Fruit fly (Drosophila melanogaster) whole organism, prepupa: ENCODE measurements around the gene CG43759.
A peak's percentile ranks its signal among the peaks of the same experiment; 100 is the strongest.

Experiments
- Blimp-1 ChIP-seq: fragments of 200-800 bp; sonication (Bioruptor generic); optimal IDR thresholded peaks from 3 replicates; lab custom pipeline; 2017; ENCODE audit warnings: missing biosample characterization, missing genetic modification characterization, mild to moderate bottlenecking, moderate library complexity, missing genetic modification reagents
- CG10669 ChIP-seq: fragments of 200-800 bp; sonication (Bioruptor generic); optimal IDR thresholded peaks from 3 replicates; lab custom pipeline; 2018; ENCODE audit warnings: missing biosample characterization, mild to moderate bottlenecking, missing genetic modification characterization, moderate library complexity
- CG11294 ChIP-seq: fragments of 200-800 bp; sonication (Bioruptor generic); IDR thresholded peaks from 2 replicates; pipeline ENCODE4 v1.3.6; 2022; ENCODE audit warnings: missing biosample characterization, missing genetic modification characterization
- CG15336 ChIP-seq: fragments of 200-800 bp; sonication (Bioruptor generic); IDR thresholded peaks from 2 replicates; pipeline ENCODE4 v1.3.6; 2022; ENCODE audit warnings: missing biosample characterization, missing genetic modification characterization
- CG3032 ChIP-seq: fragments of 200-800 bp; optimal IDR thresholded peaks from 2 replicates; lab custom pipeline; 2019; ENCODE audit warnings: missing biosample characterization, mild to moderate bottlenecking, missing genetic modification characterization, moderate library complexity
- CG31627 ChIP-seq: fragments of 200-800 bp; sonication (Bioruptor generic); optimal IDR thresholded peaks from 3 replicates; lab custom pipeline; 2016; ENCODE audit warnings: missing biosample characterization, missing genetic modification characterization
- CG34406 ChIP-seq: fragments of 200-800 bp; sonication (Bioruptor generic); optimal IDR thresholded peaks from 3 replicates; lab custom pipeline; 2016; ENCODE audit warnings: missing biosample characterization, missing genetic modification characterization
- CG3919 ChIP-seq: fragments of 200-800 bp; sonication (Bioruptor generic); optimal IDR thresholded peaks from 3 replicates; lab custom pipeline; 2016; ENCODE audit warnings: missing biosample characterization, missing genetic modification characterization
- CG4318 ChIP-seq: fragments of 200-800 bp; sonication (Bioruptor generic); optimal IDR thresholded peaks from 3 replicates; lab custom pipeline; 2017; ENCODE audit warnings: missing biosample characterization, mild to moderate bottlenecking, missing genetic modification characterization
- CG6792 ChIP-seq: fragments of 200-800 bp; sonication (Bioruptor generic); optimal IDR thresholded peaks from 3 replicates; lab custom pipeline; 2016; ENCODE audit warnings: missing biosample characterization, missing genetic modification characterization
- CG8119 ChIP-seq: fragments of 200-800 bp; sonication (Bioruptor generic); IDR thresholded peaks from 3 replicates; pipeline ENCODE4 v1.3.6; 2022; ENCODE audit warnings: missing biosample characterization, missing genetic modification characterization
- CG8632 ChIP-seq: fragments of 200-800 bp; sonication (Bioruptor generic); optimal IDR thresholded peaks from 3 replicates; lab custom pipeline; 2016; ENCODE audit warnings: missing biosample characterization, missing genetic modification characterization
- CG9139 ChIP-seq: fragments of 200-800 bp; sonication (Bioruptor generic); optimal IDR thresholded peaks from 3 replicates; lab custom pipeline; 2017; ENCODE audit warnings: missing biosample characterization, mild to moderate bottlenecking, missing genetic modification characterization
- Eip78C ChIP-seq: fragments of 200-800 bp; sonication (Bioruptor generic); peaks from one replicate; lab custom pipeline; 2016; ENCODE audit warnings: missing biosample characterization, missing genetic modification characterization
- Ets21C ChIP-seq: fragments of 200-800 bp; sonication (Bioruptor generic); optimal IDR thresholded peaks from 3 replicates; lab custom pipeline; 2016; ENCODE audit warnings: missing biosample characterization, missing genetic modification characterization
- Gug ChIP-seq: fragments of 200-800 bp; sonication (Bioruptor generic); IDR thresholded peaks from 2 replicates; pipeline ENCODE4 v1.3.6; 2022; ENCODE audit warnings: missing biosample characterization, missing genetic modification characterization
- Hr38 ChIP-seq: sonication (Bioruptor generic); optimal IDR thresholded peaks from 2 replicates; lab custom pipeline; 2016; ENCODE audit warnings: missing biosample characterization, missing genetic modification characterization
- Hr4 ChIP-seq: fragments of 200-800 bp; sonication (Bioruptor generic); optimal IDR thresholded peaks from 3 replicates; lab custom pipeline; 2016; ENCODE audit warnings: missing biosample characterization, missing genetic modification characterization
- Met ChIP-seq: fragments of 200-800 bp; sonication (Bioruptor generic); optimal IDR thresholded peaks from 3 replicates; lab custom pipeline; 2016; ENCODE audit warnings: missing biosample characterization, missing genetic modification characterization
- Smox ChIP-seq: fragments of 200-800 bp; sonication (Bioruptor generic); optimal IDR thresholded peaks from 3 replicates; lab custom pipeline; 2016; ENCODE audit warnings: missing biosample characterization, missing genetic modification characterization
- Sox102F ChIP-seq: fragments of 200-800 bp; sonication (Bioruptor generic); optimal IDR thresholded peaks from 2 replicates; lab custom pipeline; 2016; ENCODE audit warnings: missing biosample characterization, mild to moderate bottlenecking, missing genetic modification characterization
- Sox14 ChIP-seq: fragments of 200-800 bp; sonication (Bioruptor generic); optimal IDR thresholded peaks from 3 replicates; lab custom pipeline; 2016; ENCODE audit warnings: missing biosample characterization, missing genetic modification characterization
- Sox15 ChIP-seq: fragments of 200-800 bp; sonication (Bioruptor generic); optimal IDR thresholded peaks from 3 replicates; lab custom pipeline; 2016; ENCODE audit warnings: missing biosample characterization, missing genetic modification characterization
- dac ChIP-seq: fragments of 200-800 bp; sonication (Bioruptor generic); optimal IDR thresholded peaks from 2 replicates; lab custom pipeline; 2017; ENCODE audit warnings: missing biosample characterization, mild to moderate bottlenecking, missing genetic modification characterization
- eg ChIP-seq: fragments of 200-800 bp; sonication (Bioruptor generic); IDR thresholded peaks from 3 replicates; pipeline ENCODE4 v1.3.6; 2022; ENCODE audit warnings: missing biosample characterization, missing genetic modification characterization
- esn ChIP-seq: fragments of 200-800 bp; sonication (Bioruptor generic); optimal IDR thresholded peaks from 2 replicates; lab custom pipeline; 2016; ENCODE audit warnings: missing biosample characterization, mild to moderate bottlenecking, missing genetic modification characterization, moderate library complexity
- fd59A ChIP-seq: fragments of 200-800 bp; sonication (Bioruptor generic); optimal IDR thresholded peaks from 2 replicates; lab custom pipeline; 2017; ENCODE audit warnings: missing biosample characterization, mild to moderate bottlenecking, missing genetic modification characterization, missing genetic modification reagents
- fkh ChIP-seq: fragments of 200-800 bp; sonication (Bioruptor generic); optimal IDR thresholded peaks from 3 replicates; lab custom pipeline; 2017; ENCODE audit warnings: missing biosample characterization, mild to moderate bottlenecking, missing genetic modification characterization, moderate library complexity
- lz ChIP-seq: fragments of 200-800 bp; sonication (Bioruptor generic); optimal IDR thresholded peaks from 3 replicates; lab custom pipeline; 2016; ENCODE audit warnings: missing biosample characterization, missing genetic modification characterization
- net ChIP-seq: fragments of 200-800 bp; sonication (Bioruptor generic); optimal IDR thresholded peaks from 3 replicates; lab custom pipeline; 2016; ENCODE audit warnings: missing biosample characterization, missing genetic modification characterization
- pdm3 ChIP-seq: fragments of 200-800 bp; sonication (Bioruptor generic); optimal IDR thresholded peaks from 3 replicates; lab custom pipeline; 2016; ENCODE audit warnings: missing biosample characterization, missing genetic modification characterization
- spab ChIP-seq: fragments of 200-800 bp; sonication (Bioruptor generic); optimal IDR thresholded peaks from 2 replicates; lab custom pipeline; 2017; ENCODE audit warnings: missing biosample characterization, mild to moderate bottlenecking, missing genetic modification characterization, missing genetic modification reagents
- topi ChIP-seq: fragments of 200-800 bp; sonication (Bioruptor generic); optimal IDR thresholded peaks from 3 replicates; lab custom pipeline; 2016; ENCODE audit warnings: missing biosample characterization, missing genetic modification characterization
- vri ChIP-seq: fragments of 200-800 bp; sonication (Bioruptor generic); optimal IDR thresholded peaks from 3 replicates; lab custom pipeline; 2016; ENCODE audit warnings: missing biosample characterization, mild to moderate bottlenecking, missing genetic modification characterization

The CG43759 gene

DNA sequence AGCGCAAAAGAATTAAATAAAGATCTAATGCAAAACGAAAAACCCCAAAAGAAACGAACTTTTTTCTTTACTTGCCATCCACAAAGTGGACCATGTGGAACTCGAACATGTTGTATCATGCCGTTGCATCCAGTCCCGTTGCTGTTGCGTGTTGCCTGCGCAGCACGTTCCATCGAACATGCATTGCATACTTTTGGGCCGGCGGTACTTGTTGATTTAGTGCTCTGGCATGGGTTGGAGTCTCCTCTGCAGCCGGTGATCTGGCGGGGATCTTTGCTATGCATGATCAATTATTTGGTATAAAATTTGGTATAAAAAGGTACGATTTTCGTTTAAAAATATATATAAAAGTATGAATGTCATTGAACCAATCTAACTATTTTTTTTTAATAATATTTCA lies 98.4 kb downstream of the CG43759 start:
- TF ChIP-seq fkh (peak; percentile 82), eg (no peak), Met (GFP tag; lab: Kevin White, UChicago) (no peak), pdm3 (GFP tag; lab: Kevin White, UChicago) (no peak), Eip78C (peak; percentile 3)

DNA sequence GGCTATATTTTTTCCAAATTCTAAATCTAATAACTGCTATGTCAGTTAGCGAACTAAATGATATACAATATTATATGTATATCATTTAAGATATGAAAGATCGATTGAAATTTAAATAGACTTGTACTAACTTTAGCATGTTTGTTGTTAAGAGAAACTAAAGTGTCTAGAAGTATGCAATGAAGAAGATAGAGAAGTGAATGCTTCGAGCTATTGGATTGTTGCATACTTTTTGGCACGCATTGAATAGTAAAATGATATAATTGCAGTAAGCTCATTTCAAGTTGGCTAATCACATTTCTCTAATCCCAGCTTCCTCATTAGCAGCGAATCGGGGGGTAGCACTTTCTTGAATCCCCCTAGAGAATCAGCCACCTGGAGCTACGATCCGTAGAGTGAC lies 103.6 kb downstream of the CG43759 start:
- TF ChIP-seq CG15336 = no peak
- TF ChIP-seq Sox15 (GFP tag; lab: Kevin White, UChicago) = no peak
- TF ChIP-seq net (GFP tag; lab: Kevin White, UChicago) = no peak
- TF ChIP-seq CG4318 (GFP tag; lab: Kevin White, UChicago) = no peak
- TF ChIP-seq CG34406 (GFP tag; lab: Kevin White, UChicago) = no peak
- no peak for TF ChIP-seq dac (GFP tag; lab: Kevin White, UChicago)
- TF ChIP-seq CG8119 (GFP tag; lab: Robert Waterston, UW) = no peak
- TF ChIP-seq CG11294 (GFP tag; lab: Robert Waterston, UW) = no peak

DNA sequence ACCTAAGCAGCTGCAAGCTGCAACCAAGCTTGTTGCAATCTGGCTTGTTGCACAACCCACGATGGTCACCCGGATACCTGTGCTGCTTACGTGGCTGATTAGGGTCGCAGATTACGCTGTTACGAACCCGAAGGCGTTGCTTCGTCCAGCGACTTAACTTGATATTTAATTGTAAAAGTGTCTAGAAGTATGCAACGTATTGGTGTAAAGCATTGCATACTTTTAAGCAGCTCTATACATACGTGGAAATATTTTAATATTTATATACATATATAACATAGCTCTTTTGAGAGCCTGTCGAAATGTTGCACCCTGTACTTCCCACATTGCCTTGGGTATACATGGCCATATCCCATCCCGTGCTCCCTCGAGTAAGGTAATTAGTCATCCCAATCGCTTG lies 107.0 kb downstream of the CG43759 start:
- no peak for TF ChIP-seq Gug
- TF ChIP-seq CG10669 (GFP tag; lab: Kevin White, UChicago) = no peak
- TF ChIP-seq CG8119 (GFP tag; lab: Robert Waterston, UW) = no peak
- TF ChIP-seq CG3032 = no peak
- TF ChIP-seq fd59A (GFP tag; lab: Kevin White, UChicago) = no peak
- no peak for TF ChIP-seq vri (GFP tag; lab: Kevin White, UChicago)
- TF ChIP-seq esn (GFP tag; lab: Kevin White, UChicago) = no peak

DNA sequence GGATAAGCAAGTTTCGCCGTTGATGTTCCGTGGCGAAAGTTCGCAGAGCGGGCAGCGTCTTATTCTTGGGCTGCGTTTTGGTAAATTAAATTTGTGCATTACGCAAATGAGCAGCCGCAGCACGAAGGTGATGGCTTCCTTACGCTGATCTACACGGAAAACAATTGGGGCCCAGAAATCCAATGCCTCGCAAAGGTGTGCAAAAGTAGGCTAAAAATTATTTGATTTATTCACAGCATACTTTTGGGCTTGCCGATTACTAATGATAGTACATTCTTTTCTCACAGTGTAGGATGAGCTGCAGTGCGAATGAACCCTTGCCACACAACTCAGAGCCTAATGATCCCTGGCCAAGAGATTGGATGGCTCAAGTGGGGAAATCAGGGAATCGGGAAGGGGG lies 110.1 kb downstream of the CG43759 start:
- no peak for TF ChIP-seq lz
- TF ChIP-seq Sox102F (GFP tag; lab: Kevin White, UChicago) = no peak
- TF ChIP-seq Gug = no peak
- TF ChIP-seq topi (GFP tag; lab: Kevin White, UChicago) = no peak
- TF ChIP-seq spab (GFP tag; lab: Kevin White, UChicago) = no peak
- no peak for TF ChIP-seq net (GFP tag; lab: Kevin White, UChicago)
- no peak for TF ChIP-seq Blimp-1 (GFP tag; lab: Kevin White, UChicago)
- no peak for TF ChIP-seq esn (GFP tag; lab: Kevin White, UChicago)
- TF ChIP-seq fkh = no peak
- TF ChIP-seq Ets21C (GFP tag; lab: Kevin White, UChicago) = no peak
- no peak for TF ChIP-seq CG6792 (GFP tag; lab: Kevin White, UChicago)

DNA sequence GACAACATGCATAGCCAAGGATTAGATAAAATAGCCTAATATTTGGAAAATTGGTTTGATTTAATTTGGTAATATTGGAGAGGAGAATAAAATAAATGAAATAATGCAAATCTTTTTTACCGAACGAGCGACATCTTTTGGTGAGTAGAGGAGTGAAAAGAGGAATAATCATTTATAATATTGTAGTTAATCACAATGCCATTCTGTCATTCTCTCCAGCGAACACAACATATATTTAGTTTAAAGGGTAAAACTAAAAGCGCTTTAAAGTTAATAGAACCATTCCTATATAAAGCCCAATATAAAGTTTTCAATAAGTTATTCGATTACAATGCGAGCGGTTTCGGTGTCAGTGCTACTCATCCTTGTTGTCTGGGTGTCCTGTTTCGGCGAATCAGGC lies 120.0 kb downstream of the CG43759 start, which contains the start of gene Diedel3:
Gene Diedel3, plus strand, starts transcription at position 301 of the 400 bp plus-strand sequence.
- TF ChIP-seq pdm3 (GFP tag; lab: Kevin White, UChicago) = no peak
- TF ChIP-seq CG3919 = no peak
- no peak for TF ChIP-seq CG31627 (GFP tag; lab: Kevin White, UChicago)
- TF ChIP-seq Sox14 (GFP tag; lab: Kevin White, UChicago) = no peak
- TF ChIP-seq Smox (GFP tag; lab: Kevin White, UChicago) = no peak
- TF ChIP-seq Met (GFP tag; lab: Kevin White, UChicago) = no peak
- no peak for TF ChIP-seq Hr4 (GFP tag; lab: Kevin White, UChicago)
- no peak for TF ChIP-seq CG15336

DNA sequence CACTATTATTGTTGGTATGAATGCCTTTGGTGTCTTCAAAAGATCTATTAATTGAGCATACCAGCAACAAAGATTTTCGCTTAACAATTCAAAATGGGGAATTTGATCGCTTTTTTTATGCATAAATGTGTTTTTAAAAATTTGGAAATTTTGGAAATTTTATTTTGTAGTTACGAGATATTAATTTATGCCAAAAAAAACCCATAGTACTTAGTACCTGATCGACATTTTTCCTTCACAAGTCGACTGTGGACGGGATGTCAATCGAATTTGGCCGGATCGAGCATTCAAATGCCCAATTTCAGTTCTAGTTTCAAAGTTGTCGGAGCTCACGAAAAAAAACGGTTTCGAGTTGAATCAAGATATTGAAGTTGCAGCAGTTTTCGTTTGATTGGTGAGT lies 126.5 kb downstream of the CG43759 start, which contains the start of gene CG14190:
Gene CG14190, plus strand, starts transcription at position 301 of the 400 bp plus-strand sequence.
- TF ChIP-seq Hr38 (GFP tag; lab: Kevin White, UChicago) = no peak
- no peak for TF ChIP-seq Met (GFP tag; lab: Kevin White, UChicago)
- no peak for TF ChIP-seq CG8632
- TF ChIP-seq CG6792 (GFP tag; lab: Kevin White, UChicago) = no peak
- no peak for TF ChIP-seq CG9139 (GFP tag; lab: Kevin White, UChicago)
